Fruit fly (Drosophila melanogaster) Kc167 (cell line): ENCODE data around the gene mAChR-B.
"Not testable (repeated sequence)": the region's sequence is repeated elsewhere in the genome, so short reads cannot be mapped to it uniquely, and the experiment has no call there.

Source experiments
- Myc ChIP-seq: fragments of >200 bp; optimal IDR thresholded peaks from 2 replicates; lab custom pipeline; 2017; ENCODE audit warnings: missing external identifiers
- Sin3A ChIP-seq: fragments of >200 bp; optimal IDR thresholded peaks from 2 replicates; lab custom pipeline; 2018; ENCODE audit warnings: missing external identifiers
- h ChIP-seq: fragments of >200 bp; optimal IDR thresholded peaks from 3 replicates; lab custom pipeline; 2018; ENCODE audit warnings: missing external identifiers
- insv ChIP-seq: fragments of >200 bp; optimal IDR thresholded peaks from 3 replicates; lab custom pipeline; 2018; ENCODE audit warnings: missing external identifiers
- psq ChIP-seq: fragments of >200 bp; optimal IDR thresholded peaks from 2 replicates; lab custom pipeline; 2017; ENCODE audit warnings: missing external identifiers
- ttk ChIP-seq: sonication (Bioruptor generic); optimal IDR thresholded peaks from 2 replicates; lab custom pipeline; 2017; ENCODE audit warnings: missing external identifiers

mAChR-B gene

DNA sequence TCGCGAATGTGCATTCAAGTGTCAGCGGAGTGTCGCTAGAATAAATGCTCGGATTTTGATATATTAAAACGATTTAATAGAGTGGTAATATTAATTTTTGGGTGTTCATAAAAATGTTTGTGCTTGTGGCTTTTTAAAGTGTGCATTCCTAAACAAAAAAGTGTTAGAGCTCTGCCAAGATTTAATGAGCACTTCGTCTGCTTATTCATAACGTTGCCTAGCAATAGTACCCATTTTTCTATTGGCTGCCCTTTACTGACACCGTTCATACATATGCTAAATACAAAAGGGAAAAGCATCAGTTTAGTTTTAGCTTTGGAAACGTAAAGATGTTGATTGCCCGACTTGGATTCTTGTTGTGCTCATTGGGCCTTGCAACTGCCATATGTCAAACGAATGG is 9.7 kb upstream of the mAChR-B start, which contains the start of gene CG43061:
Gene CG43061 (plus strand): TSS at position 301 of the 400 bp plus-strand sequence.
- TF ChIP-seq Sin3A; h (lab: Kevin White, UChicago); ttk (lab: Kevin White, UChicago): not testable (repeated sequence)

DNA sequence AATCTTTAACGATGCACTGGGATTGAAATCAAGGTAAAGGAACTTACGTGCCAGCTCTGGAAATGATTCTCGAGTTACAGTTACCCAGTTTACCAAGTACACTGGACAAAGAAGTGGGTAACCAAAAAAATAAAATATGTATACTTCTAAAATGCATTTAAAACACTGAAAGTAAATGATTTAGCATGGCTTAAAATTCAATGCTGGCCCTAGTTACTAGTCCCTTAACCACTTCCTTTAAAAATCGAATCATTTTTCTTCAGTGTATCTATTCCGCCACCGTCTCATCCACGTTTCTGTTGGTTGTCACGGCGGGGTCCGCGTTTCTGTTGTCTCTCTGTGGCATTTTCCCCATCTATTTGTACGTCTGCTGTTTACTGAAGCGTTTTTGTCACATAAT is 13.6 kb downstream of the mAChR-B start:
- TF ChIP-seq h (lab: Kevin White, UChicago) (no peak), psq (lab: Kevin White, UChicago) (no peak), ttk (lab: Kevin White, UChicago) (no peak), insv (lab: Kevin White, UChicago) (no peak), Myc (lab: Kevin White, UChicago) (no peak), Sin3A (no peak)

- TF ChIP-seq insv (lab: Kevin White, UChicago), result no peak
- no peak for TF ChIP-seq Sin3A
- TF ChIP-seq Myc (lab: Kevin White, UChicago), result no peak
- TF ChIP-seq ttk (lab: Kevin White, UChicago), result no peak
- TF ChIP-seq psq (lab: Kevin White, UChicago), result no peak
- no peak for TF ChIP-seq h (lab: Kevin White, UChicago)
These were observed 27.9 kb downstream of the mAChR-B start, which contains the start of gene CG7910 for dm6 chr3R:8086952-8087351. CG7910 (plus strand) TSS chr3R:8087252.

dm6 chr3R:8093824-8094223 is 34.7 kb downstream of the mAChR-B start, which contains the start of gene CG7900:
CG7900 (plus strand) TSS chr3R:8094124.
- not testable (repeated sequence) for TF ChIP-seq psq (lab: Kevin White, UChicago); Sin3A; h (lab: Kevin White, UChicago)

dm6 chr3R:8105088-8105542 is 46.0 kb downstream of the mAChR-B start, which contains the start of gene puc:
puc (plus strand) TSS chr3R:8105332.
- TF ChIP-seq ttk (lab: Kevin White, UChicago) (no peak), Sin3A (no peak), insv (lab: Kevin White, UChicago) (no peak), psq (lab: Kevin White, UChicago) (no peak), h (lab: Kevin White, UChicago) (no peak), Myc (lab: Kevin White, UChicago) (no peak)

DNA sequence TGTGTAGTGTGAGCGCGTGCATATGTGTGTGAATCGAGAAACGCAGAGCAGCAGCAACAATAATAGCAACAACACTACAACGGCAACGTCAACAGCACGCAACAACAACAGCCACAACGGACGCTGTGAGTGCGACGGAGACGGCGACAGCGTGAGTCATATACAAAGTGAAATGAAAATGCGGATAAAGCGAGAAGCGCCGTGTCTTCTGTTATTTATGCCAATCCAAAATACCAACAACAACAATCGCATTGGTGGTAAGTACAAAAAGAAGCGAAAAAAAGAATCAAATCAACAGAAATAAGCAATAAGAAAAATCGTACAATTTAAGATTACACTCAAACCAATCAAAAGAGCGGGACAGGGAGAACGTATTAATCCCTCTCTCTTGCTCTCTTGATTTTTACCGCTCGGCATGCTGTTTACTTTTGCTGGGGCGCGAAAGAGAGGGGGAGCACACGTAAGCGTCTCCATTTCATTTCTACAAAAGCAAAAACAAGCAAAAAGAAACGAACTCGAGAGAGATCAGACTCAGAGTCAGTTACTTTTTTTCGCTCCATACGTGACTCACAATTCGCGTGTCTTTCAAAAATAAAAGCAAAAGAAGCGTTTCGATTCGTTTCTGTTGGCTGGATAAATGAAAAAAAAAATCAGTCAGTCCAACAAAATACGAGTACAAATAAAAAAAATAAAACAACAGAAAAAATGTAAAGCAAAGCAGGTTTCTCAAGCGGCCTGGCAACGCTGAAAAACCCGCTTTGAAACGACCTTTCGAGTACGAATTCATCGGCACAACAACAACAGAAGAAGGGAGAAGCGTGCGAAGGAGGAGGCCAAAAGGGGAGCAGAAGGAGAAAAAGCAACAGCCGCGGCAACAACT is 47.0 kb downstream of the mAChR-B start:
- no peak for TF ChIP-seq psq (lab: Kevin White, UChicago)
- TF ChIP-seq Sin3A, result no peak
- no peak for TF ChIP-seq Myc (lab: Kevin White, UChicago)
- no peak for TF ChIP-seq h (lab: Kevin White, UChicago)
- no peak for TF ChIP-seq insv (lab: Kevin White, UChicago)
- no peak for TF ChIP-seq ttk (lab: Kevin White, UChicago)

DNA sequence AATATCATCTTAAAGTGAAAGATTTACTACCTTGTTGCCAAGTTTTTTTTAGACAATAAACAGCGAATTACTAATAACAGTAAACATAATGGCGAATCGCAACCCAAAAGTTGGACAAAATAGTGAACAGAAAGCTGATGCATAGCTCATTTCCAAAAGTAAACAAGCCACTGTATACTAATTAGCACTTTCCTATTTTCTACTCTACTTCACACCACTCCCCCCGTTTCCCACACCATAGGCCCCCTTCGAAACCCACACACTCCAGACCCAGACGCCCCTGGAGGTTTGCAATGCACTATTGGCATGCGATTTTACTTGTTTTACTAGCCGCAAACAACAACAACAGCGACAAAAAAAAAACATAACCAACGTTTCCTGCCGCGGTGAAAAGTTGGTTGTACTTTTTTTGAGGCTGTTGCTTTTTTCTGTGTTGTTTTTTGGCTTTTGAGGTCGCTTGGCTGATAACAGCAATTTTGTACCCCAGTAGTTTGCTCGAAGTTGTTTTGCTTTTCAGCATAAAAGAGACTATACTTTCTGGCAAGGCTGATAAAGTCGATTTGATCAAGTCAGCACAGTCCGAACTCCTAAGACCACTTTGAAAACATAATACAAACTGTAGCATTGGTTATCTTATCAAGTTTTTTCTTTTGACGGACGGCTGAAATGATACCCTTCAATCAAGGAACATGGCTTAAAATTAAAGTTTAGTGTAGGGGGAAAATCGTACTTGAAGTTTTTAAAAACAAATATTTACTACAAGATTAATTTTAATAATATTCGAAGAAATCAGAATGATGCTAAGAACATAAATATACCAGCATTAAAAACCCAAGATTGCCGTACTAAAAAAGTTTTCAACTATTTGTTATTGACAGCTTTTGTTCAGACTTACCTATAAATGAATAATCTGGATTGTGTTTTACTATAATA is 48.1 kb downstream of the mAChR-B start:
- TF ChIP-seq Myc (lab: Kevin White, UChicago) (no peak), h (lab: Kevin White, UChicago) (no peak), ttk (lab: Kevin White, UChicago) (no peak), psq (lab: Kevin White, UChicago) (no peak), insv (lab: Kevin White, UChicago) (no peak), Sin3A (no peak)

DNA sequence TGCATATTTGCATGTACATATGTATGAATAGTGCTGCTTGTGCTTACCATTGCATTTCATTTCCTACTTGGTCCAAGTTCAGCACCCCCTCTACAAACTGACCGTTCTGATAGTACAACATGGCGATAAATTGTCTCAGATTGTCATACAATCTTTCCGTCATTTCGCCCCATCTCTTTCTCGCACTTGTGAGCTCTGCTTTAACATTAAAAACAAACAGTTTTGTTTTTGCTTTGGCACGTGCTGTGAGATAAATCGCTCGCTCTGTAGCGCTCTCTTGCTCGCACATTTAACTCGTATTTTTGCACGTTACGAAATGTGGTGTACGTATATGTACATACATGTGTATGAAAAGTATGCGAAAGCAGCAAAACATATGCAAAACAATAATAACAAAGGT is 49.7 kb downstream of the mAChR-B start:
- TF ChIP-seq ttk (lab: Kevin White, UChicago) (no peak), Sin3A (no peak), Myc (lab: Kevin White, UChicago) (no peak), insv (lab: Kevin White, UChicago) (no peak), h (lab: Kevin White, UChicago) (no peak), psq (lab: Kevin White, UChicago) (no peak)

DNA sequence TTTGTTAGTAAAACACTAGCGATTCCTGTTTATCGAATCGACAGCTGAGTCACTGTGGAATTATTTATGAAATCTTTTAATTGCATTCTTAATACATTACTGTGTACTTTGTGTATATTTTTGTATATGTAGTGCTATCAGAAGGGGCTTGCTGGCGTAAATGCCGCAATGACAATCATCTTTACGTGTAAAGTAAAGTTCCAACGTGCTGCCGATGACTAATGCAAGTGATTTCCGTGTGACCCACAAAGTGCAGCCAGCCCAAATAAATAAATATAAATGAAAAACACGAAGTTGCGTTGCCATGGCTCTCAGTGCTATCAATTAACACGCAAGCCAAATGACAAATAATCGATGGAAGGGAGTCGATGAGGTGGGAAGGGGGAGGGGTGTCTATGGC is 50.7 kb downstream of the mAChR-B start:
- TF ChIP-seq Sin3A, result no peak

- TF ChIP-seq Sin3A (no peak), Myc (lab: Kevin White, UChicago) (no peak), psq (lab: Kevin White, UChicago) (no peak)
These were observed 51.1 kb downstream of the mAChR-B start for dm6 chr3R:8110198-8110642.

dm6 chr3R:8110951-8111350 is 51.9 kb downstream of the mAChR-B start:
- TF ChIP-seq psq (lab: Kevin White, UChicago) (no peak), Myc (lab: Kevin White, UChicago) (no peak), insv (lab: Kevin White, UChicago) (no peak), ttk (lab: Kevin White, UChicago) (no peak), h (lab: Kevin White, UChicago) (no peak), Sin3A (no peak)
